Worm (Caenorhabditis elegans) whole organism, early embryonic: ENCODE results near the gene F31F7.2.

Source experiments
- ama-1 ChIP-seq: fragments of 150-350 bp; optimal IDR thresholded peaks from 2 replicates; lab custom pipeline; 2014
- ceh-13 ChIP-seq: fragments of 200-800 bp; sonication (Bioruptor generic); optimal IDR thresholded peaks from 2 replicates; lab custom pipeline; 2018; ENCODE audit warnings: mild to moderate bottlenecking, missing genetic modification characterization, missing compliant biosample characterization
- pes-1 ChIP-seq: fragments of 200-800 bp; sonication (Bioruptor generic); IDR thresholded peaks from 2 replicates; pipeline ENCODE4 v1.3.6; 2022; ENCODE audit warnings: missing genetic modification reagents, missing genetic modification characterization, missing compliant biosample characterization
- sea-1 ChIP-seq: fragments of 200-800 bp; sonication (Bioruptor generic); conservative IDR thresholded peaks from 2 replicates; pipeline ENCODE4 v1.3.6; 2022; ENCODE audit warnings: missing genetic modification characterization, missing compliant biosample characterization

ce11 chrV:6247397-6247796 lies 23.3 kb upstream of the F31F7.2 start:
- TF ChIP-seq pes-1 (GFP tag; lab: Robert Waterston, UW): no peak
- no peak for TF ChIP-seq ceh-13 (GFP tag; lab: Kevin White, UChicago)
- TF ChIP-seq ama-1: no peak
- TF ChIP-seq sea-1 (GFP tag; lab: Robert Waterston, UW): no peak
